Fruit fly (Drosophila melanogaster) whole organism, prepupa: ENCODE data around the gene CG31955.

Experiments used
- CG11902 ChIP-seq: fragments of 200-800 bp; sonication (Bioruptor generic); optimal IDR thresholded peaks from 3 replicates; lab custom pipeline; 2016; ENCODE audit warnings: missing biosample characterization, missing genetic modification characterization
- CG16779 ChIP-seq: fragments of 200-800 bp; sonication (Bioruptor generic); optimal IDR thresholded peaks from 3 replicates; lab custom pipeline; 2017; ENCODE audit warnings: missing biosample characterization, mild to moderate bottlenecking, missing genetic modification characterization
- CG3032 ChIP-seq: fragments of 200-800 bp; optimal IDR thresholded peaks from 2 replicates; lab custom pipeline; 2019; ENCODE audit warnings: missing biosample characterization, mild to moderate bottlenecking, missing genetic modification characterization, moderate library complexity
- Ets96B ChIP-seq: fragments of 200-800 bp; optimal IDR thresholded peaks from 2 replicates; lab custom pipeline; 2019; ENCODE audit warnings: missing biosample characterization, mild to moderate bottlenecking, missing genetic modification characterization, moderate library complexity

DNA sequence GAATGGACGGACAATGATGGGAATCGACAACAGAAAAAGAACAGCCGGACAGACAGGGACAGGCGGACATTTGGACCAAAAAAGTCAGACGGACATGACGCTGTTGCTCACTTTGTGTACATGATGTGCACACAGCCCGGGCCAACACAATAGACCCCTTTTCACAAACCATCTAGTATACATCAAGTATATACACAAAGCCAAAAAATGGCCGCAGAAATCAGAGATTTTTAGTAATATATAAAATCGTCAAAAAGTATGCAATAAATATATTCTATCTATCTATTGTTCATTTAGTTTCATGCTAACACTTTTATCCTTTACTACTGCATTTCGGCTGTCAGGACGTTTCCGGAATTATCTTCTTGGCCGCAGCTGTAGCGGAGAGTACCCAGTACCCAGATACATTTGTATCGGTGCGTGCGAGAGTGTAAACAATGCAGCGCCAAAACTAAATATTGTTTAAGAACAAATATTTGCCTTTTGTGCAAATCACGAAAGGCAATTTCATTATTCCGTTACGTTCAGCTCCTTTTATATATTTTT, 6.6 kb upstream of the CG31955 start:
- TF ChIP-seq CG16779 (no peak), CG11902 (no peak), CG3032 (tag; lab: Kevin White, UChicago) (no peak), Ets96B (tag; lab: Kevin White, UChicago) (no peak)
